Fruit fly (Drosophila melanogaster) whole organism, embryonic: ENCODE results near the gene CG43446.

Experiments used
- ATbp ChIP-seq: fragments of 200-800 bp; sonication (Bioruptor generic); optimal IDR thresholded peaks from 2 replicates; lab custom pipeline; 2017; ENCODE audit warnings: missing biosample characterization, mild to moderate bottlenecking, missing genetic modification characterization, missing genetic modification reagents
- Abd-B ChIP-seq: fragments of 200-800 bp; sonication (Bioruptor generic); optimal IDR thresholded peaks from 2 replicates; lab custom pipeline; 2018; ENCODE audit warnings: missing biosample characterization, mild to moderate bottlenecking, missing genetic modification characterization, moderate library complexity
- Ada2b ChIP-seq: fragments of 200-800 bp; sonication (Bioruptor generic); IDR thresholded peaks from 2 replicates; pipeline ENCODE4 v1.3.6; 2022; ENCODE audit warnings: missing biosample characterization, missing genetic modification characterization
- CG10209 ChIP-seq: fragments of 200-800 bp; sonication (Bioruptor generic); optimal IDR thresholded peaks from 3 replicates; lab custom pipeline; 2017; ENCODE audit warnings: missing biosample characterization, mild to moderate bottlenecking, missing genetic modification characterization, missing genetic modification reagents
- CG11456 ChIP-seq: fragments of 200-800 bp; sonication (Bioruptor generic); IDR thresholded peaks from 3 replicates; pipeline ENCODE4 v1.3.6; 2022; ENCODE audit warnings: missing biosample characterization, missing genetic modification characterization
- CG11723 ChIP-seq: fragments of 200-800 bp; sonication (Bioruptor generic); optimal IDR thresholded peaks from 2 replicates; lab custom pipeline; 2017; ENCODE audit warnings: missing biosample characterization, mild to moderate bottlenecking, missing genetic modification characterization
- CG12155 ChIP-seq: fragments of 200-800 bp; sonication (Bioruptor generic); optimal IDR thresholded peaks from 3 replicates; lab custom pipeline; 2016; ENCODE audit warnings: missing biosample characterization, missing genetic modification characterization
- CG1233 ChIP-seq: fragments of 200-800 bp; sonication (Bioruptor generic); optimal IDR thresholded peaks from 4 replicates; lab custom pipeline; 2018; ENCODE audit warnings: missing biosample characterization, mild to moderate bottlenecking, missing genetic modification characterization
- CG12659 ChIP-seq: fragments of 200-800 bp; sonication (Bioruptor generic); optimal IDR thresholded peaks from 3 replicates; lab custom pipeline; 2017; ENCODE audit warnings: mild to moderate bottlenecking, missing biosample characterization, missing genetic modification reagents, missing genetic modification characterization
- CG13287 ChIP-seq: fragments of 200-800 bp; sonication (Bioruptor generic); IDR thresholded peaks from 2 replicates; pipeline ENCODE4 v1.3.6; 2022; ENCODE audit warnings: missing biosample characterization, missing genetic modification characterization; ENCODE audit not compliant: partially characterized antibody
- CG15011 ChIP-seq: fragments of 200-800 bp; sonication (Bioruptor generic); optimal IDR thresholded peaks from 3 replicates; lab custom pipeline; 2018; ENCODE audit warnings: missing biosample characterization, mild to moderate bottlenecking, missing genetic modification characterization
- CG16779 ChIP-seq: fragments of 200-800 bp; sonication (Bioruptor generic); IDR thresholded peaks from 2 replicates; pipeline ENCODE4 v1.3.6; 2022; ENCODE audit warnings: missing biosample characterization, missing genetic modification characterization
- CG18764 ChIP-seq: fragments of 200-800 bp; sonication (Bioruptor generic); optimal IDR thresholded peaks from 3 replicates; lab custom pipeline; 2016; ENCODE audit warnings: missing biosample characterization, missing genetic modification characterization
- CG2199 ChIP-seq: fragments of 200-800 bp; sonication (Bioruptor generic); IDR thresholded peaks from 3 replicates; pipeline ENCODE4 v1.3.6; 2022; ENCODE audit warnings: missing biosample characterization, missing genetic modification characterization
- CG4328 ChIP-seq: fragments of 200-800 bp; sonication (Bioruptor generic); optimal IDR thresholded peaks from 3 replicates; lab custom pipeline; 2017; ENCODE audit warnings: missing biosample characterization, missing genetic modification reagents, missing genetic modification characterization
- CG6254 ChIP-seq: fragments of 200-800 bp; sonication (Bioruptor generic); optimal IDR thresholded peaks from 3 replicates; lab custom pipeline; 2017; ENCODE audit warnings: mild to moderate bottlenecking, missing biosample characterization, missing genetic modification reagents, missing genetic modification characterization
- CG7987 ChIP-seq: fragments of 200-800 bp; sonication (Bioruptor generic); optimal IDR thresholded peaks from 2 replicates; lab custom pipeline; 2018; ENCODE audit warnings: missing biosample characterization, mild to moderate bottlenecking, missing genetic modification characterization, moderate library complexity
- CG9817 ChIP-seq: fragments of 200-800 bp; sonication (Bioruptor generic); optimal IDR thresholded peaks from 2 replicates; lab custom pipeline; 2018; ENCODE audit warnings: missing biosample characterization, mild to moderate bottlenecking, missing genetic modification characterization, moderate library complexity
- CTCF ChIP-seq: fragments of 200-800 bp; sonication (Bioruptor generic); optimal IDR thresholded peaks from 2 replicates; lab custom pipeline; 2017; ENCODE audit warnings: missing biosample characterization, mild to moderate bottlenecking, missing genetic modification characterization, moderate library complexity
- D19A ChIP-seq: fragments of 200-800 bp; optimal IDR thresholded peaks from 3 replicates; lab custom pipeline; 2019; ENCODE audit warnings: missing biosample characterization, mild to moderate bottlenecking, missing genetic modification characterization, moderate library complexity
- Doc3 ChIP-seq: fragments of 200-800 bp; sonication (Bioruptor generic); IDR thresholded peaks from 3 replicates; pipeline ENCODE4 v1.3.6; 2022; ENCODE audit warnings: missing biosample characterization, missing genetic modification characterization; ENCODE audit not compliant: partially characterized antibody
- HmgD ChIP-seq: fragments of 200-800 bp; sonication (Bioruptor generic); optimal IDR thresholded peaks from 3 replicates; lab custom pipeline; 2016; ENCODE audit warnings: missing biosample characterization, missing genetic modification characterization
- Hsf ChIP-seq: fragments of 200-800 bp; sonication (Bioruptor generic); optimal IDR thresholded peaks from 3 replicates; lab custom pipeline; 2016; ENCODE audit warnings: missing biosample characterization, missing genetic modification characterization
- Kr ChIP-seq: fragments of 200-800 bp; sonication (Bioruptor generic); optimal IDR thresholded peaks from 2 replicates; lab custom pipeline; 2017; ENCODE audit warnings: missing biosample characterization, mild to moderate bottlenecking, missing genetic modification characterization
- Lpt ChIP-seq: fragments of >200 bp; optimal IDR thresholded peaks from 2 replicates; lab custom pipeline; 2018; ENCODE audit warnings: missing biosample characterization, missing genetic modification characterization
- MBD-R2 ChIP-seq: fragments of 200-800 bp; sonication (Bioruptor generic); IDR thresholded peaks from 2 replicates; pipeline ENCODE4 v1.3.6; 2022; ENCODE audit warnings: missing biosample characterization, missing genetic modification characterization
- Mrtf ChIP-seq: fragments of 200-800 bp; sonication (Bioruptor generic); IDR thresholded peaks from 3 replicates; pipeline ENCODE4 v1.3.6; 2022; ENCODE audit warnings: missing biosample characterization, missing genetic modification characterization
- NFAT ChIP-seq: fragments of 200-800 bp; sonication (Bioruptor generic); IDR thresholded peaks from 2 replicates; pipeline ENCODE4 v1.3.6; 2022; ENCODE audit warnings: missing biosample characterization, missing genetic modification characterization
- Nf-YB ChIP-seq: fragments of 200-800 bp; sonication (Bioruptor generic); optimal IDR thresholded peaks from 3 replicates; lab custom pipeline; 2019; ENCODE audit warnings: missing biosample characterization, mild to moderate bottlenecking, missing genetic modification characterization, moderate library complexity
- Oli ChIP-seq: fragments of 200-800 bp; sonication (Bioruptor generic); optimal IDR thresholded peaks from 2 replicates; lab custom pipeline; 2018; ENCODE audit warnings: missing biosample characterization, mild to moderate bottlenecking, missing genetic modification characterization, moderate library complexity
- Rfx ChIP-seq: fragments of 200-800 bp; sonication (Bioruptor generic); IDR thresholded peaks from 2 replicates; pipeline ENCODE4 v1.3.6; 2022; ENCODE audit warnings: missing biosample characterization, missing genetic modification characterization
- amos ChIP-seq: fragments of 200-800 bp; sonication (Bioruptor generic); IDR thresholded peaks from 2 replicates; pipeline ENCODE4 v1.3.6; 2022; ENCODE audit warnings: missing biosample characterization, missing genetic modification characterization; ENCODE audit not compliant: partially characterized antibody
- ara ChIP-seq: fragments of 200-800 bp; sonication (Bioruptor generic); IDR thresholded peaks from 2 replicates; pipeline ENCODE4 v1.3.6; 2022; ENCODE audit warnings: missing biosample characterization, missing genetic modification characterization
- ase ChIP-seq: fragments of 200-800 bp; sonication (Bioruptor generic); IDR thresholded peaks from 3 replicates; pipeline ENCODE4 v1.3.6; 2022; ENCODE audit warnings: missing biosample characterization, missing genetic modification characterization
- ato ChIP-seq: fragments of 200-800 bp; sonication (Bioruptor generic); IDR thresholded peaks from 2 replicates; pipeline ENCODE4 v1.3.6; 2022; ENCODE audit warnings: missing biosample characterization, missing genetic modification characterization; ENCODE audit not compliant: partially characterized antibody
- az2 ChIP-seq: fragments of 200-800 bp; sonication (Bioruptor generic); optimal IDR thresholded peaks from 3 replicates; lab custom pipeline; 2016; ENCODE audit warnings: missing biosample characterization, missing genetic modification characterization
- bigmax ChIP-seq: fragments of 200-800 bp; sonication (Bioruptor generic); optimal IDR thresholded peaks from 2 replicates; lab custom pipeline; 2018; ENCODE audit warnings: missing biosample characterization, mild to moderate bottlenecking, missing genetic modification characterization
- chif ChIP-seq, 2 experiments: fragments of 200-800 bp; sonication (Bioruptor generic); optimal IDR thresholded peaks; 3 replicates each; lab custom pipeline; 2016; ENCODE audit warnings: missing biosample characterization in 2 of 2, missing genetic modification characterization in 2 of 2
- crc ChIP-seq: fragments of 200-800 bp; sonication (Bioruptor generic); optimal IDR thresholded peaks from 2 replicates; lab custom pipeline; 2016; ENCODE audit warnings: missing biosample characterization, missing genetic modification characterization
- crp ChIP-seq, 2 experiments: fragments of 200-800 bp; sonication (Bioruptor generic); optimal IDR thresholded peaks; 2 replicates in 1 of 2; 3 replicates in 1 of 2; lab custom pipeline; 2017; ENCODE audit warnings: missing biosample characterization in 2 of 2, missing genetic modification characterization in 2 of 2, mild to moderate bottlenecking in 1 of 2, moderate library complexity in 1 of 2
- cwo ChIP-seq: fragments of 200-800 bp; sonication (Bioruptor generic); optimal IDR thresholded peaks from 3 replicates; lab custom pipeline; 2017; ENCODE audit warnings: missing biosample characterization, missing genetic modification characterization, mild to moderate bottlenecking, moderate library complexity, missing genetic modification reagents
- luna ChIP-seq: fragments of 200-800 bp; sonication (Bioruptor generic); optimal IDR thresholded peaks from 2 replicates; lab custom pipeline; 2016; ENCODE audit warnings: missing biosample characterization, missing genetic modification characterization
- oc ChIP-seq: fragments of 200-800 bp; sonication (Bioruptor generic); optimal IDR thresholded peaks from 2 replicates; lab custom pipeline; 2018; ENCODE audit warnings: missing biosample characterization, mild to moderate bottlenecking, missing genetic modification characterization, moderate library complexity
- odd ChIP-seq: fragments of 200-800 bp; sonication (Bioruptor generic); optimal IDR thresholded peaks from 2 replicates; lab custom pipeline; 2017; ENCODE audit warnings: missing biosample characterization, mild to moderate bottlenecking, missing genetic modification characterization
- pita ChIP-seq: fragments of 200-800 bp; sonication (Bioruptor generic); optimal IDR thresholded peaks from 2 replicates; lab custom pipeline; 2017; ENCODE audit warnings: missing biosample characterization, mild to moderate bottlenecking, missing genetic modification characterization
- sob ChIP-seq: fragments of 200-800 bp; sonication (Bioruptor generic); IDR thresholded peaks from 2 replicates; pipeline ENCODE4 v1.3.6; 2022; ENCODE audit warnings: missing biosample characterization, missing genetic modification characterization
- sug ChIP-seq: fragments of 200-800 bp; optimal IDR thresholded peaks from 2 replicates; lab custom pipeline; 2019; ENCODE audit warnings: missing biosample characterization, mild to moderate bottlenecking, missing genetic modification characterization, moderate library complexity
- tgo ChIP-seq: fragments of 200-800 bp; sonication (Bioruptor generic); IDR thresholded peaks from 3 replicates; pipeline ENCODE4 v1.3.6; 2022; ENCODE audit warnings: missing biosample characterization, missing genetic modification characterization

The CG43446 gene

DNA sequence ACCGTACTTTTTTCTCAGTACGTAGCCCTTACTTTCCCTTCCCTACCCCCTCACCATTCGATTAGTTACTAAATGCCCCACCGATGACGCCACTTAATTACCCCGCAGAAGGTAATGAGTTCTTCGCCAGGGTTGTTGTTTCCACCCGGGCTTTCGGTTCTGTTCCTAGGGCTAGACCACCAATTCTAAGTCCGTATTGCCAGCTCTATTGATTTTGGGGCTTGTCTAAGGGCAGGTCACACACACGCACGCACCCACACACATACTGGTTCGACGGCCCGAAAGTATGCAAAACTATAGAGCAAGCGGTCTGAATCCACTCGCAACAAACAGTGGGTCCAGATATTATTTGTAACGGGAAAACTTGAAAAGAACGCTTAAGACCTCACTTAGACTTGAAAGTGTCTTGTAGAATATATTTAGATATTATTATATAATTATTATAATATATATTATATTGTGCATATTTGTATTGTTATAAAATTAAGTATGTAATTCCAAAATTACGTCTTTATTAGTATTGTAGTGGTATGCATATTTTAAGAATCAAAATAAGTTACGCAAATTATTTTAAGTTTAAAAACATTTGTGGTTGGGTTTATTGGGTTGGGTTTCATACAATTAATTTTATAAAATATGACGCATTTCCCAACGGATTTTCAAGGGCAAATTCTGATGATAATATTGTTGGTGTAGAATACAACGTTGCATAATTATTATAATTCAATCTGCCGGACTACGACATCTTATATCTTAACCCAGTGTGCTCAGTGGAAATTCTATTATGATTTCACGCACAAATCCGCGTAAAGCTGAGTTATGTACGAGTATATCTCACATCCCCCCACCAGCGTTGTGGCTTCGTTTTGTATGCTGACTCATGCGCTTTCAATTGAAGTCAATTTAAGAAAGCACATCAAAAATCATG, 37.7 kb downstream of the CG43446 start (continued):
- TF ChIP-seq CG2199: no peak; the same call in 2 of the 3 replicates
- no peak for TF ChIP-seq oc (tag; lab: Kevin White, UChicago)
- TF ChIP-seq Hsf (GFP tag; lab: Kevin White, UChicago): no peak
- TF ChIP-seq sug (tag; lab: Kevin White, UChicago): no peak
- TF ChIP-seq ase: no peak
- TF ChIP-seq HmgD (GFP tag; lab: Kevin White, UChicago): no peak
- TF ChIP-seq CG18764 (GFP tag; lab: Kevin White, UChicago): peak; percentile 1
- peak; percentile 33 for TF ChIP-seq CG1233
- TF ChIP-seq MBD-R2 (GFP tag; lab: Robert Waterston, UW): peak; percentile 26; the same call in 1 of the 2 replicates
- no peak for TF ChIP-seq Mrtf (GFP tag; lab: Robert Waterston, UW)
- TF ChIP-seq Lpt: no peak
- TF ChIP-seq pita (GFP tag; lab: Kevin White, UChicago): no peak
- TF ChIP-seq CG7987 (GFP tag; lab: Kevin White, UChicago): no peak
- no peak for TF ChIP-seq CG16779
- TF ChIP-seq CG10209 (GFP tag; lab: Kevin White, UChicago): peak; percentile 47
- TF ChIP-seq CG11456 (GFP tag; lab: Robert Waterston, UW): 0 out of 3 replicates have a peak, but pooled peaks have one; percentile 18
- TF ChIP-seq cwo (GFP tag; lab: Kevin White, UChicago): peak; percentile 45
- TF ChIP-seq az2 (GFP tag; lab: Kevin White, UChicago): peak; percentile 26
- TF ChIP-seq sob: 0 out of 2 replicates have a peak, but pooled peaks have one; percentile 27
- TF ChIP-seq luna (GFP tag; lab: Kevin White, UChicago): no peak
- TF ChIP-seq Oli (tag; lab: Kevin White, UChicago): peak; percentile 49
- TF ChIP-seq ATbp (GFP tag; lab: Kevin White, UChicago): peak; percentile 25
- TF ChIP-seq Rfx (GFP tag; lab: Robert Waterston, UW): peak; percentile 54; the same call in 1 of the 2 replicates
- TF ChIP-seq bigmax (GFP tag; lab: Kevin White, UChicago): no peak
- no peak for TF ChIP-seq crc
- TF ChIP-seq CG13287: no peak; the same call in 1 of the 2 replicates
- TF ChIP-seq CG6254 (GFP tag; lab: Kevin White, UChicago): peak; percentile 13
- peak; percentile 38 for TF ChIP-seq CG12659 (GFP tag; lab: Kevin White, UChicago)
- TF ChIP-seq ara: peak; percentile 18; the same call in 1 of the 2 replicates
- no peak; the same call in 1 of the 2 replicates for TF ChIP-seq amos (GFP tag; lab: Robert Waterston, UW)
- no peak for TF ChIP-seq chif (GFP tag; optimal IDR thresholded peaks at IDR 0.05; lab: Kevin White, UChicago)
- no peak for TF ChIP-seq Nf-YB (GFP tag; lab: Kevin White, UChicago)
- no peak for TF ChIP-seq CG11723 (GFP tag; lab: Kevin White, UChicago)
- no peak for TF ChIP-seq CG9817 (tag; lab: Kevin White, UChicago)
- no peak for TF ChIP-seq NFAT (GFP tag; lab: Robert Waterston, UW)
- TF ChIP-seq CG4328 (GFP tag; lab: Kevin White, UChicago): peak; percentile 9
- TF ChIP-seq CTCF (GFP tag; lab: Kevin White, UChicago): peak; percentile 70
- TF ChIP-seq Abd-B: no peak
- TF ChIP-seq Doc3 (GFP tag; lab: Robert Waterston, UW): no peak
- no peak for TF ChIP-seq ato (GFP tag; lab: Robert Waterston, UW)
- TF ChIP-seq CG15011: peak; percentile 6
- no peak for TF ChIP-seq crp (GFP tag; optimal IDR thresholded peaks at IDR 0.05; lab: Kevin White, UChicago)
- TF ChIP-seq Ada2b (GFP tag; lab: Robert Waterston, UW): no peak
- peak; percentile 15; the same call in 1 of the 3 replicates for TF ChIP-seq tgo (GFP tag; lab: Robert Waterston, UW)
- TF ChIP-seq CG12155 (GFP tag; lab: Kevin White, UChicago): peak; percentile 5
- TF ChIP-seq D19A (tag; lab: Kevin White, UChicago): peak; percentile 50
- TF ChIP-seq odd (GFP tag; lab: Kevin White, UChicago): peak; percentile 2
- no peak for TF ChIP-seq Kr
